Worm (Caenorhabditis elegans): ENCODE results near the gene C08B6.8.

DNA sequence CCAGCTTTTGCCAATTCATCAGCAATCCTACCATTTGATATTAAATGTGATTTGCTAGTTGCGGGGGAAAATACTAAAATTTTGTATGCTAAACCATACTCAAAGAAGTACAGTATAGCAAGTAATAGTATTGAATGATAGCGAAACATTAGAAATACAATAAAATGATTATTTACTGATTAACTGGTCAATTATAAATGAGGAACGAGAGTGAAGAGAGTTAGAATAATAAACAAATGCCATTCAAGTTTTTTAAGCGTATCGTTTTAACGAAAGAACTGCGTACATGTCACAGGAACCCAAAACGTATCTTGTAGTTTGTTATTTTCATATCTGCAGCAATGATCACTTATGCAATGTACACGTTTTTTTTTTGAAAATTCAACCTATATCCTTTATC is 36.0 kb upstream of the C08B6.8 start, which contains the start of gene ugt-47:
- no peak for TF ChIP-seq ama-1 (optimal IDR thresholded peaks at IDR 0.05)
- TF ChIP-seq ztf-11 (tag; optimal IDR thresholded peaks at IDR 0.05): no peak
- no peak for TF ChIP-seq hmg-11 (tag; optimal IDR thresholded peaks at IDR 0.05)

All from whole organism, L3 larva.